Worm (Caenorhabditis elegans): ENCODE measurements around the gene cyp-34A7.
A peak's percentile ranks its signal among the peaks of the same experiment; 100 is the strongest.

The cyp-34A7 gene

ce11 chrV:3981680-3982079 is 18.1 kb upstream of the cyp-34A7 start, which contains the start of gene nlp-30:
Gene nlp-30 (plus strand): TSS chrV:3981980.
- TF ChIP-seq sptf-1 (tag; optimal IDR thresholded peaks at IDR 0.05) (no peak), ztf-11 (tag; optimal IDR thresholded peaks at IDR 0.05) (no peak), nhr-2 (tag; optimal IDR thresholded peaks at IDR 0.05) (no peak), ceh-83 (GFP tag; optimal IDR thresholded peaks at IDR 0.05) (no peak), blmp-1 (tag; optimal IDR thresholded peaks at IDR 0.05) (no peak), ham-2 (GFP tag; optimal IDR thresholded peaks at IDR 0.05) (no peak)

ce11 chrV:3980228-3980933 is 16.8 kb upstream of the cyp-34A7 start:
- TF ChIP-seq M03D4.4 (tag; optimal IDR thresholded peaks at IDR 0.05) (no peak), tbx-8 (GFP tag; optimal IDR thresholded peaks at IDR 0.05) (no peak), blmp-1 (tag; optimal IDR thresholded peaks at IDR 0.05) (no peak), lin-32 (GFP tag; optimal IDR thresholded peaks at IDR 0.05) (no peak), nhr-2 (tag; optimal IDR thresholded peaks at IDR 0.05) (no peak), nhr-76 (tag; optimal IDR thresholded peaks at IDR 0.05) (no peak), flh-1 (GFP tag; optimal IDR thresholded peaks at IDR 0.05) (no peak), sptf-1 (tag; optimal IDR thresholded peaks at IDR 0.05) (no peak), ceh-39 (tag; optimal IDR thresholded peaks at IDR 0.05) (no peak), mls-2 (tag; optimal IDR thresholded peaks at IDR 0.05) (no peak)

ce11 chrV:3979819-3980218 is 16.2 kb upstream of the cyp-34A7 start, which contains the start of gene nlp-31:
Gene nlp-31 (plus strand): TSS chrV:3980055.
- TF ChIP-seq nhr-237 (tag; optimal IDR thresholded peaks at IDR 0.05) (peak; percentile 15), ham-2 (GFP tag; optimal IDR thresholded peaks at IDR 0.05) (no peak), elt-3 (tag; optimal IDR thresholded peaks at IDR 0.05) (peak; percentile 93), elt-1 (tag; optimal IDR thresholded peaks at IDR 0.05; ENCODE audit: borderline replicate concordance, insufficient read depth) (peak; percentile 13)

ce11 chrV:3979053-3979452 is 15.4 kb upstream of the cyp-34A7 start, which contains the start of gene nlp-34:
Gene nlp-34 (minus strand): TSS chrV:3979134.
- no peak for TF ChIP-seq unc-120 (tag; optimal IDR thresholded peaks at IDR 0.05; ENCODE audit: poor library complexity, severe bottlenecking)
- no peak for TF ChIP-seq hlh-1 (tag; optimal IDR thresholded peaks at IDR 0.05)
- TF ChIP-seq lin-32 (GFP tag; optimal IDR thresholded peaks at IDR 0.05), result no peak
- no peak for TF ChIP-seq ztf-11 (tag; optimal IDR thresholded peaks at IDR 0.05)
- TF ChIP-seq unc-62 (GFP tag; optimal IDR thresholded peaks at IDR 0.05), result no peak
- no peak for TF ChIP-seq ceh-39 (tag; optimal IDR thresholded peaks at IDR 0.05)

DNA sequence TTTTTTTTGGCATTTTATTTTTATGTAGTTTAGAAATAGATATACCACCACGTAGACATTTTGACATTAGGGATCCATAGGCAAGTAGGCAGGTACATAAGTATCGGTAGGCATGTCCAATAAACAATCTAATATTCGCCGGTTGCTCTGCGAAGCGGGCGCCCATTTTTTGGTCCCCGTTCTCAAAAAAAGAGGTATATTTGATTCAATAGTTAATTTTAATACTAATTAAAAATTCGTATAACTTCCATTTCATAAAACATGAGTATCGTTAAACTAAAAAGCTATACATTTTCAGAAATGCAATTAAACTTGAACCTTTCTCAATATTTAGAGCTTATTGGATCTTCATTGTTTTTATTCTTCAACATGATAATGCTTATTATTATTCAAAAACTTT is 13.3 kb upstream of the cyp-34A7 start, which contains the start of gene str-83:
Gene str-83 (plus strand): TSS at position 301 of the 400 bp plus-strand sequence.
- TF ChIP-seq blmp-1 (tag; optimal IDR thresholded peaks at IDR 0.05), result no peak
- TF ChIP-seq unc-62 (GFP tag; optimal IDR thresholded peaks at IDR 0.05), result no peak
- TF ChIP-seq flh-1 (GFP tag; optimal IDR thresholded peaks at IDR 0.05), result no peak
- TF ChIP-seq ceh-83 (GFP tag; optimal IDR thresholded peaks at IDR 0.05), result no peak
- no peak for TF ChIP-seq lin-13 (tag; optimal IDR thresholded peaks at IDR 0.05)
- TF ChIP-seq snpc-4 (tag; optimal IDR thresholded peaks at IDR 0.05), result no peak
- TF ChIP-seq hlh-1 (tag; optimal IDR thresholded peaks at IDR 0.05), result no peak
- TF ChIP-seq ham-2 (GFP tag; optimal IDR thresholded peaks at IDR 0.05), result no peak
- no peak for TF ChIP-seq sptf-1 (tag; optimal IDR thresholded peaks at IDR 0.05)
- TF ChIP-seq nhr-28 (tag; optimal IDR thresholded peaks at IDR 0.05), result no peak
- no peak for TF ChIP-seq cnd-1 (tag; optimal IDR thresholded peaks at IDR 0.05)
- no peak for TF ChIP-seq unc-120 (tag; optimal IDR thresholded peaks at IDR 0.05; ENCODE audit: poor library complexity, severe bottlenecking)
- TF ChIP-seq bed-3 (GFP tag; optimal IDR thresholded peaks at IDR 0.05), result no peak
- no peak for TF ChIP-seq nhr-76 (tag; optimal IDR thresholded peaks at IDR 0.05)
- no peak for TF ChIP-seq M03D4.4 (tag; optimal IDR thresholded peaks at IDR 0.05)
- no peak for TF ChIP-seq drap-1 (GFP tag; optimal IDR thresholded peaks at IDR 0.05)

ce11 chrV:3974361-3974760 is 10.7 kb upstream of the cyp-34A7 start, which contains the start of gene str-82:
Gene str-82 (plus strand): TSS chrV:3974661.
- TF ChIP-seq flh-1 (GFP tag; optimal IDR thresholded peaks at IDR 0.05) (no peak), unc-120 (tag; optimal IDR thresholded peaks at IDR 0.05; ENCODE audit: poor library complexity, severe bottlenecking) (no peak), snpc-4 (tag; optimal IDR thresholded peaks at IDR 0.05) (no peak), nhr-2 (tag; optimal IDR thresholded peaks at IDR 0.05) (no peak), sem-2 (GFP tag; optimal IDR thresholded peaks at IDR 0.05) (no peak), hlh-1 (tag; optimal IDR thresholded peaks at IDR 0.05) (no peak), nhr-76 (tag; optimal IDR thresholded peaks at IDR 0.05) (no peak), mep-1 (tag; optimal IDR thresholded peaks at IDR 0.05) (no peak), unc-62 (GFP tag; optimal IDR thresholded peaks at IDR 0.05) (no peak), ceh-43 (GFP tag; optimal IDR thresholded peaks at IDR 0.05) (no peak), lsy-2 (tag; optimal IDR thresholded peaks at IDR 0.05) (no peak), bed-3 (GFP tag; optimal IDR thresholded peaks at IDR 0.05) (no peak), zip-8 (tag; optimal IDR thresholded peaks at IDR 0.05) (no peak), mab-5 (tag; optimal IDR thresholded peaks at IDR 0.05) (no peak), cnd-1 (tag; optimal IDR thresholded peaks at IDR 0.05) (no peak), nhr-28 (tag; optimal IDR thresholded peaks at IDR 0.05) (no peak)
